Worm (Caenorhabditis elegans) whole organism, late embryonic: ENCODE data around the gene R08D7.7.

ENCODE experiments used
- K02D7.2 ChIP-seq: sonication (generic microtip); optimal IDR thresholded peaks from 2 replicates; lab custom pipeline; 2017; ENCODE audit warnings: mild to moderate bottlenecking, missing genetic modification characterization, missing compliant biosample characterization
- K09A11.1 ChIP-seq: sonication (generic microtip); optimal IDR thresholded peaks from 2 replicates; lab custom pipeline; 2017; ENCODE audit warnings: antibody characterized with exemption, mild to moderate bottlenecking, missing genetic modification characterization, missing compliant biosample characterization; ENCODE audit not compliant: insufficient read depth
- ama-1 ChIP-seq: fragments of 150-350 bp; optimal IDR thresholded peaks from 2 replicates; lab custom pipeline; 2014
- ceh-14 ChIP-seq: sonication (generic microtip); optimal IDR thresholded peaks from 2 replicates; lab custom pipeline; 2016; ENCODE audit warnings: missing genotype, missing genetic modification characterization, missing compliant biosample characterization
- ceh-19 ChIP-seq: fragments of 200-800 bp; sonication (Bioruptor generic); optimal IDR thresholded peaks from 2 replicates; lab custom pipeline; 2018; ENCODE audit warnings: mild to moderate bottlenecking, missing genetic modification characterization, missing compliant biosample characterization
- ceh-31 ChIP-seq: sonication (generic microtip); optimal IDR thresholded peaks from 2 replicates; lab custom pipeline; 2016; ENCODE audit warnings: missing genetic modification characterization, missing compliant biosample characterization
- ceh-34 ChIP-seq: sonication (generic microtip); optimal IDR thresholded peaks from 2 replicates; lab custom pipeline; 2016; ENCODE audit warnings: mild to moderate bottlenecking, missing genetic modification characterization, missing compliant biosample characterization
- ceh-45 ChIP-seq: fragments of 200-800 bp; sonication (Bioruptor generic); IDR thresholded peaks from 2 replicates; pipeline ENCODE4 v1.3.6; 2022; ENCODE audit warnings: missing genetic modification reagents, missing genetic modification characterization, missing compliant biosample characterization
- dmd-4 ChIP-seq: sonication (generic microtip); optimal IDR thresholded peaks from 2 replicates; lab custom pipeline; 2016; ENCODE audit warnings: borderline replicate concordance, missing genetic modification characterization, missing compliant biosample characterization
- dve-1 ChIP-seq: sonication (generic microtip); optimal IDR thresholded peaks from 2 replicates; lab custom pipeline; 2017; ENCODE audit warnings: antibody characterized with exemption, mild to moderate bottlenecking, missing genetic modification characterization, missing compliant biosample characterization
- elt-4 ChIP-seq: sonication (generic microtip); optimal IDR thresholded peaks from 2 replicates; lab custom pipeline; 2016; ENCODE audit warnings: missing genetic modification characterization, missing compliant biosample characterization
- gmeb-2 ChIP-seq: sonication (generic microtip); optimal IDR thresholded peaks from 2 replicates; lab custom pipeline; 2016; ENCODE audit warnings: missing genetic modification characterization, inconsistent platforms, missing compliant biosample characterization
- hlh-13 ChIP-seq: fragments of 200-800 bp; sonication (Bioruptor generic); optimal IDR thresholded peaks from 2 replicates; lab custom pipeline; 2018; ENCODE audit warnings: mild to moderate bottlenecking, missing genetic modification characterization, missing compliant biosample characterization
- hlh-8 ChIP-seq: sonication (generic microtip); optimal IDR thresholded peaks from 2 replicates; lab custom pipeline; 2016; ENCODE audit warnings: missing genotype, missing genetic modification characterization, missing compliant biosample characterization
- lim-6 ChIP-seq: sonication (generic microtip); optimal IDR thresholded peaks from 2 replicates; lab custom pipeline; 2016; ENCODE audit warnings: missing genetic modification characterization, missing compliant biosample characterization
- lin-11 ChIP-seq: fragments of 200-800 bp; sonication (Bioruptor generic); optimal IDR thresholded peaks from 2 replicates; lab custom pipeline; 2018; ENCODE audit warnings: mild to moderate bottlenecking, missing genetic modification characterization, missing compliant biosample characterization
- madf-2 ChIP-seq: sonication (generic microtip); optimal IDR thresholded peaks from 2 replicates; lab custom pipeline; 2017; ENCODE audit warnings: missing genetic modification characterization, missing compliant biosample characterization
- nfya-1 ChIP-seq: sonication (generic microtip); optimal IDR thresholded peaks from 2 replicates; lab custom pipeline; 2017; ENCODE audit warnings: missing genetic modification characterization, mild to moderate bottlenecking, missing compliant biosample characterization, antibody characterized with exemption, moderate library complexity
- nhr-11 ChIP-seq: fragments of 150-350 bp; optimal IDR thresholded peaks from 2 replicates; lab custom pipeline; 2014; ENCODE audit warnings: missing biosample characterization, missing genetic modification characterization
- npax-4 ChIP-seq: sonication (generic microtip); optimal IDR thresholded peaks from 2 replicates; lab custom pipeline; 2016; ENCODE audit warnings: missing genetic modification characterization, missing compliant biosample characterization
- odd-2 ChIP-seq: sonication (generic microtip); optimal IDR thresholded peaks from 2 replicates; lab custom pipeline; 2017; ENCODE audit warnings: antibody characterized with exemption, mild to moderate bottlenecking, missing genetic modification characterization, missing compliant biosample characterization
- pag-3 ChIP-seq: sonication (generic microtip); optimal IDR thresholded peaks from 2 replicates; lab custom pipeline; 2016; ENCODE audit warnings: missing compliant biosample characterization, missing genetic modification characterization, borderline replicate concordance
- pat-9 ChIP-seq: fragments of 200-800 bp; sonication (Bioruptor generic); optimal IDR thresholded peaks from 2 replicates; lab custom pipeline; 2018; ENCODE audit warnings: mild to moderate bottlenecking, missing genetic modification characterization, moderate library complexity, missing compliant biosample characterization
- pha-2 ChIP-seq: sonication (generic microtip); optimal IDR thresholded peaks from 2 replicates; lab custom pipeline; 2017; ENCODE audit warnings: mild to moderate bottlenecking, missing genetic modification characterization, missing compliant biosample characterization
- pha-4 ChIP-seq: fragments of 150-350 bp; optimal IDR thresholded peaks from 2 replicates; lab custom pipeline; 2018; ENCODE audit warnings: missing biosample characterization, missing genetic modification reagents, missing genetic modification characterization
- ref-2 ChIP-seq: sonication (generic microtip); optimal IDR thresholded peaks from 2 replicates; lab custom pipeline; 2016; ENCODE audit warnings: missing genetic modification characterization, missing compliant biosample characterization
- rnt-1 ChIP-seq: sonication (generic microtip); optimal IDR thresholded peaks from 2 replicates; lab custom pipeline; 2016; ENCODE audit warnings: missing genetic modification characterization, missing compliant biosample characterization
- sdc-2 ChIP-seq: sonication (generic microtip); optimal IDR thresholded peaks from 2 replicates; lab custom pipeline; 2016; ENCODE audit warnings: missing genotype, missing genetic modification characterization, missing compliant biosample characterization
- sox-4 ChIP-seq: sonication (generic microtip); optimal IDR thresholded peaks from 2 replicates; lab custom pipeline; 2017; ENCODE audit warnings: mild to moderate bottlenecking, missing genetic modification characterization, inconsistent platforms, missing compliant biosample characterization
- tbx-7 ChIP-seq: sonication (generic microtip); optimal IDR thresholded peaks from 2 replicates; lab custom pipeline; 2016; ENCODE audit warnings: missing genotype, missing genetic modification characterization, missing compliant biosample characterization
- unc-86 ChIP-seq: sonication (generic microtip); optimal IDR thresholded peaks from 2 replicates; lab custom pipeline; 2016; ENCODE audit warnings: missing genetic modification characterization, missing compliant biosample characterization

R08D7.7 gene

DNA sequence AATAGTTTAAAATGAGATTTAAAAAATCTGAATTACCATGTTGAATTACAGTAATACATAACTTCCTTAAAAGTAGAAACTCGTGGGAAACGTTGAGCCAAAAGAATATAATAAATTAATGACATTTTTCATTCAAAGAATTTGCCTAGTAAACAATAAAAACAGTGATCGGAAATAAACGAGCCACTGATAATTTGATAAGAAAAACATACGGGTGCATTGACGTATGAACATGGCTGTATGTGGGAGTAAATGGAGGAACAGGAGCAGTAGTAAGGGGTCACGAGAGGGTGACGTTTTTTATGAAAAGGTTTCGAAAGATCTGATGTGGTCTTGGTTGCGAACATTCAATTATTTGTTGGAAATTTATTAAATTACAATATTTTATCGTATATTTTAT lies 41.0 kb downstream of the R08D7.7 start:
- TF ChIP-seq tbx-7 (tag; lab: Kevin White, UChicago) (no peak), ceh-34 (tag; lab: Kevin White, UChicago) (no peak), dve-1 (tag; lab: Kevin White, UChicago) (no peak), npax-4 (tag; lab: Kevin White, UChicago) (no peak), ceh-31 (tag; lab: Kevin White, UChicago) (no peak), pha-4 (tag; lab: Kevin White, UChicago) (no peak), hlh-13 (no peak), pha-2 (no peak), nhr-11 (tag; lab: Kevin White, UChicago) (no peak)

ce11 chrIII:9034133-9034532 lies 44.3 kb downstream of the R08D7.7 start:
- TF ChIP-seq dmd-4 (tag; lab: Kevin White, UChicago) (no peak), sdc-2 (no peak), odd-2 (tag; lab: Kevin White, UChicago) (no peak), nfya-1 (tag; lab: Kevin White, UChicago) (no peak), pat-9 (tag; lab: Kevin White, UChicago) (no peak), unc-86 (tag; lab: Kevin White, UChicago) (no peak), ceh-45 (no peak), ceh-14 (tag; lab: Kevin White, UChicago) (no peak), rnt-1 (tag; lab: Kevin White, UChicago) (no peak), tbx-7 (tag; lab: Kevin White, UChicago) (no peak), hlh-13 (no peak), sox-4 (no peak), elt-4 (no peak)

DNA sequence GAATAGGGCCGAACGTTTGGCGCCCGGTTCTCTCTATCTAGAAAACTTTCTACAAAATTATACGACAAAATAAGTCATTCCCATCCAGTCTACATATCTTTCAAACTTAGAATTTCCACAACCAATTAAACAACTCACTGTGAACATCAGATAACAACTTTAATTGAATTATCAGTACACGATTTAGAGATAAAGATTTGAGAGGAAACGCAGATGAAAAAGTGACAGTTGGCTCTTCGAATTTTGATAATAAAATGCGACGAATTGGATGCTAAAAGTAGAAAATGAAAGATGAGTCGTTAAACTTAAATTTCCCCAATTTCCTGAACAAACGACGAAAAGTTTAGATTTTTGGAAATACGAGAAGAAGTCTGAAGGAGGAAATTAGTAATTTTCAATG lies 45.2 kb downstream of the R08D7.7 start:
- no peak for TF ChIP-seq npax-4 (tag; lab: Kevin White, UChicago)
- TF ChIP-seq, all 69 proteins: peak for 0

DNA sequence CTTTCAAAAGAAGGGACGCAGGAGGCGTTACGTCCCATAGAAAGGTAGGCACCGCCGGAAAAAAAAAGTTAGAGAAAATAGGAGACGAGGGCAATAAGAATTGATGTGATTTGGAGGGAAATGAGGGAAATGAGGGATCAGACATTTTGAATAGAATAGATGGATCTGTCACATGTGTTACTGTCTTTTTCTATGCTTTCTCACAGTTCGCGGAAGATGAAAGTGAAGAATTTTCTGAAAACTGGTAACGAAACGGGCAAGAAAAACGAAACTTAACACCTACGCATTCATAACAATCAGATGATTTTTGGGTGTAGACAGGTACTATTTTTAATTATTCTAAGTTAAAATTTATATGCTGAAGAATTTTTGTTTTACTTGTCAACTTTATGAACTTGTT lies 47.8 kb downstream of the R08D7.7 start, which contains the start of gene R107.9:
Gene R107.9 (plus strand): TSS at position 301 of the 400 bp plus-strand sequence.
- TF ChIP-seq lim-6 (tag; lab: Kevin White, UChicago) = no peak
- TF ChIP-seq ref-2 (tag; lab: Kevin White, UChicago) = no peak
- TF ChIP-seq hlh-8 = no peak
- TF ChIP-seq madf-2 (tag; lab: Kevin White, UChicago) = no peak
- TF ChIP-seq gmeb-2 (tag; lab: Kevin White, UChicago) = no peak
- TF ChIP-seq lin-11 (tag; lab: Kevin White, UChicago) = no peak
- TF ChIP-seq npax-4 (tag; lab: Kevin White, UChicago) = no peak
- no peak for TF ChIP-seq ama-1

DNA sequence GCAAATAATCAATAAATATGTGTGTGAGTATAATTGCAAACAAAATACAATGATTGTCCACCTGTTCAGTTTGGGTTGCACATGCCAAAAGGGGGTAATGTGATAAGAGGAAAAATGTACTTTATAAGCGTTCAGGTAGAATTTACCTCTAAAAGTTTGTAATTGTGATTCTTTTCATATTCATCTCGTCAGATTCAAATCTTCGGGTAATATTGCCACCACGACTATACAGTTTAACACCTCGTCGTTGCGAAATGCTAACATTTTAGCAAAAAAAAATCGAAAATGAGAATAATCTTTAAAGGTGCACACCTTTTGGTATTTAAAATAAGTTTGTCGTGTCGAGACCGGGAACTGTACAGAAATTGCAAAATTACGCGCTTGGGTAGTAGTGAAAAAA lies 53.3 kb downstream of the R08D7.7 start, which contains the start of gene nac-2:
Gene nac-2 (minus strand): TSS at position 101 of the 400 bp plus-strand sequence.
- no peak for TF ChIP-seq ceh-19 (GFP tag; lab: Kevin White, UChicago)
- TF ChIP-seq K02D7.2 = no peak
- TF ChIP-seq dve-1 (tag; lab: Kevin White, UChicago) = no peak
- no peak for TF ChIP-seq npax-4 (tag; lab: Kevin White, UChicago)
- no peak for TF ChIP-seq K09A11.1
- no peak for TF ChIP-seq rnt-1 (tag; lab: Kevin White, UChicago)
- no peak for TF ChIP-seq pag-3 (tag; lab: Kevin White, UChicago)
- no peak for TF ChIP-seq sdc-2
